Fruit fly (Drosophila melanogaster) whole organism, embryonic: Measurements from ENCODE around the gene RhoGAP100F.
A peak's percentile ranks its signal among the peaks of the same experiment; 100 is the strongest.

Experiments
- BEAF-32 ChIP-seq: fragments of 200-800 bp; sonication (Bioruptor generic); optimal IDR thresholded peaks from 3 replicates; lab custom pipeline; 2017; ENCODE audit warnings: missing biosample characterization, missing genetic modification characterization, mild to moderate bottlenecking, moderate library complexity, missing genetic modification reagents
- Blimp-1 ChIP-seq: fragments of 200-800 bp; sonication (Bioruptor generic); optimal IDR thresholded peaks from 3 replicates; lab custom pipeline; 2018; ENCODE audit warnings: missing biosample characterization, missing genetic modification characterization, mild to moderate bottlenecking, moderate library complexity, missing genetic modification reagents
- CG10267 ChIP-seq: fragments of 200-800 bp; sonication (Bioruptor generic); optimal IDR thresholded peaks from 2 replicates; lab custom pipeline; 2018; ENCODE audit warnings: missing biosample characterization, mild to moderate bottlenecking, missing genetic modification characterization, moderate library complexity
- CG10321 ChIP-seq: fragments of 200-800 bp; sonication (Bioruptor generic); IDR thresholded peaks from 2 replicates; pipeline ENCODE4 v1.3.6; 2022; ENCODE audit warnings: missing biosample characterization, missing genetic modification characterization
- CG10979 ChIP-seq: fragments of 200-800 bp; sonication (Bioruptor generic); optimal IDR thresholded peaks from 2 replicates; lab custom pipeline; 2018; ENCODE audit warnings: missing biosample characterization, mild to moderate bottlenecking, missing genetic modification characterization, moderate library complexity
- CG11093 ChIP-seq: fragments of 200-800 bp; sonication (Bioruptor generic); IDR thresholded peaks from 3 replicates; pipeline ENCODE4 v1.3.6; 2022; ENCODE audit warnings: missing biosample characterization, missing genetic modification characterization
- CG11504 ChIP-seq: fragments of 200-800 bp; sonication (Bioruptor generic); optimal IDR thresholded peaks from 3 replicates; lab custom pipeline; 2019; ENCODE audit warnings: missing biosample characterization, mild to moderate bottlenecking, missing genetic modification characterization, moderate library complexity
- CG12744 ChIP-seq: fragments of 200-800 bp; sonication (Bioruptor generic); optimal IDR thresholded peaks from 2 replicates; lab custom pipeline; 2016; ENCODE audit warnings: missing biosample characterization, missing genetic modification characterization
- CG15514 ChIP-seq: fragments of 200-800 bp; sonication (Bioruptor generic); optimal IDR thresholded peaks from 3 replicates; lab custom pipeline; 2017; ENCODE audit warnings: missing biosample characterization, missing genetic modification characterization, mild to moderate bottlenecking, moderate library complexity, missing genetic modification reagents
- CG17186 ChIP-seq: fragments of 200-800 bp; sonication (Bioruptor generic); optimal IDR thresholded peaks from 3 replicates; lab custom pipeline; 2017; ENCODE audit warnings: missing biosample characterization, missing genetic modification reagents, missing genetic modification characterization
- CG2116 ChIP-seq: fragments of 200-800 bp; sonication (Bioruptor generic); optimal IDR thresholded peaks from 3 replicates; lab custom pipeline; 2018; ENCODE audit warnings: missing biosample characterization, mild to moderate bottlenecking, missing genetic modification characterization
- CG2712 ChIP-seq: fragments of 200-800 bp; optimal IDR thresholded peaks from 3 replicates; lab custom pipeline; 2019; ENCODE audit warnings: missing biosample characterization, mild to moderate bottlenecking, missing genetic modification characterization, moderate library complexity
- CG34224 ChIP-seq: fragments of 200-800 bp; sonication (Bioruptor generic); IDR thresholded peaks from 3 replicates; pipeline ENCODE4 v1.3.6; 2022; ENCODE audit warnings: missing biosample characterization, missing genetic modification characterization; ENCODE audit not compliant: partially characterized antibody
- CG4404 ChIP-seq: fragments of 200-800 bp; sonication (Bioruptor generic); IDR thresholded peaks from 2 replicates; pipeline ENCODE4 v1.3.6; 2022; ENCODE audit warnings: missing biosample characterization, missing genetic modification characterization
- CG4617 ChIP-seq: fragments of 200-800 bp; sonication (Bioruptor generic); optimal IDR thresholded peaks from 3 replicates; lab custom pipeline; 2016; ENCODE audit warnings: missing biosample characterization, missing genetic modification characterization, borderline replicate concordance
- CG6765 ChIP-seq: fragments of 200-800 bp; sonication (Bioruptor generic); optimal IDR thresholded peaks from 3 replicates; lab custom pipeline; 2017; ENCODE audit warnings: missing biosample characterization, mild to moderate bottlenecking, missing genetic modification characterization
- CG9609 ChIP-seq: fragments of 200-800 bp; sonication (Bioruptor generic); optimal IDR thresholded peaks from 3 replicates; lab custom pipeline; 2016; ENCODE audit warnings: missing biosample characterization, missing genetic modification characterization
- CoRest ChIP-seq: fragments of 200-800 bp; sonication (Bioruptor generic); optimal IDR thresholded peaks from 3 replicates; lab custom pipeline; 2018; ENCODE audit warnings: missing biosample characterization, mild to moderate bottlenecking, missing genetic modification characterization, moderate library complexity
- Dad ChIP-seq: fragments of 200-800 bp; sonication (Bioruptor generic); optimal IDR thresholded peaks from 3 replicates; lab custom pipeline; 2016; ENCODE audit warnings: missing biosample characterization, missing genetic modification characterization
- Deaf1 ChIP-seq: fragments of 200-800 bp; optimal IDR thresholded peaks from 3 replicates; lab custom pipeline; 2019; ENCODE audit warnings: missing biosample characterization, mild to moderate bottlenecking, missing genetic modification characterization, moderate library complexity
- Dip2 ChIP-seq: fragments of 200-800 bp; sonication (Bioruptor generic); IDR thresholded peaks from 2 replicates; pipeline ENCODE4 v1.3.6; 2022; ENCODE audit warnings: missing biosample characterization, missing genetic modification characterization
- Dp ChIP-seq: fragments of 200-800 bp; sonication (Bioruptor generic); optimal IDR thresholded peaks from 2 replicates; lab custom pipeline; 2018; ENCODE audit warnings: missing biosample characterization, mild to moderate bottlenecking, missing genetic modification characterization, moderate library complexity
- Ets65A ChIP-seq: fragments of 200-800 bp; sonication (Bioruptor generic); peaks from one replicate; lab custom pipeline; 2016; ENCODE audit warnings: missing biosample characterization, missing genetic modification characterization
- Fer3 ChIP-seq: fragments of 200-800 bp; sonication (Bioruptor generic); optimal IDR thresholded peaks from 2 replicates; lab custom pipeline; 2018; ENCODE audit warnings: missing biosample characterization, mild to moderate bottlenecking, missing genetic modification characterization, moderate library complexity
- Hey ChIP-seq: fragments of 200-800 bp; sonication (Bioruptor generic); optimal IDR thresholded peaks from 3 replicates; lab custom pipeline; 2018; ENCODE audit warnings: missing biosample characterization, mild to moderate bottlenecking, missing genetic modification characterization
- Hr3 ChIP-seq: fragments of 200-800 bp; sonication (Bioruptor generic); optimal IDR thresholded peaks from 3 replicates; lab custom pipeline; 2016; ENCODE audit warnings: missing biosample characterization, missing genetic modification characterization
- Hr78 ChIP-seq, 2 experiments: fragments of 200-800 bp in 1 of 2; fragments of >200 bp in 1 of 2; sonication (Bioruptor generic) in 1 of 2; optimal IDR thresholded peaks; 2 replicates each; lab custom pipeline; 2017 to 2019; ENCODE audit warnings: missing biosample characterization in 2 of 2, missing genetic modification characterization in 2 of 2, mild to moderate bottlenecking in 1 of 2, moderate library complexity in 1 of 2
- MESR4 ChIP-seq: fragments of 200-800 bp; sonication (Bioruptor generic); optimal IDR thresholded peaks from 2 replicates; lab custom pipeline; 2018; ENCODE audit warnings: missing biosample characterization, mild to moderate bottlenecking, missing genetic modification characterization, moderate library complexity
- NK7.1 ChIP-seq: fragments of 200-800 bp; sonication (Bioruptor generic); optimal IDR thresholded peaks from 3 replicates; lab custom pipeline; 2016; ENCODE audit warnings: missing biosample characterization, missing genetic modification characterization
- Oli ChIP-seq: fragments of 200-800 bp; sonication (Bioruptor generic); optimal IDR thresholded peaks from 2 replicates; lab custom pipeline; 2018; ENCODE audit warnings: missing biosample characterization, mild to moderate bottlenecking, missing genetic modification characterization, moderate library complexity
- Rfx ChIP-seq: fragments of 200-800 bp; sonication (Bioruptor generic); IDR thresholded peaks from 2 replicates; pipeline ENCODE4 v1.3.6; 2022; ENCODE audit warnings: missing biosample characterization, missing genetic modification characterization
- Trl ChIP-seq, 3 experiments: fragments of >200 bp in 2 of 3; fragments of 200-800 bp in 1 of 3; sonication (Bioruptor generic) in 1 of 3; optimal IDR thresholded peaks; 2 replicates in 1 of 3; 3 replicates in 2 of 3; lab custom pipeline; 2016 to 2017; ENCODE audit warnings: missing biosample characterization in 1 of 3, missing genetic modification characterization in 1 of 3
- ab ChIP-seq: fragments of 200-800 bp; sonication (Bioruptor generic); optimal IDR thresholded peaks from 2 replicates; lab custom pipeline; 2016; ENCODE audit warnings: missing biosample characterization, missing genetic modification characterization
- az2 ChIP-seq: fragments of 200-800 bp; sonication (Bioruptor generic); optimal IDR thresholded peaks from 3 replicates; lab custom pipeline; 2016; ENCODE audit warnings: missing biosample characterization, missing genetic modification characterization
- bsh ChIP-seq, 2 experiments: fragments of 200-800 bp; sonication (Bioruptor generic); optimal IDR thresholded peaks; 2 replicates each; lab custom pipeline; 2017 to 2018; ENCODE audit warnings: mild to moderate bottlenecking in 2 of 2, missing biosample characterization in 2 of 2, missing genetic modification characterization in 2 of 2, moderate library complexity in 1 of 2
- cad ChIP-seq: fragments of >200 bp; optimal IDR thresholded peaks from 2 replicates; lab custom pipeline; 2017; ENCODE audit warnings: missing biosample characterization, missing genetic modification characterization
- chinmo ChIP-seq: fragments of 200-800 bp; sonication (Bioruptor generic); IDR thresholded peaks from 4 replicates; pipeline ENCODE4 v1.3.6; 2022; ENCODE audit warnings: missing biosample characterization, missing genetic modification characterization; ENCODE audit not compliant: partially characterized antibody
- croc ChIP-seq: fragments of 200-800 bp; sonication (Bioruptor generic); conservative IDR thresholded peaks from 3 replicates; pipeline ENCODE4 v1.3.6; 2022; ENCODE audit warnings: missing biosample characterization, missing genetic modification characterization
- crp ChIP-seq, 2 experiments: fragments of 200-800 bp; sonication (Bioruptor generic); optimal IDR thresholded peaks; 2 replicates in 1 of 2; 3 replicates in 1 of 2; lab custom pipeline; 2017; ENCODE audit warnings: missing biosample characterization in 2 of 2, missing genetic modification characterization in 2 of 2, mild to moderate bottlenecking in 1 of 2, moderate library complexity in 1 of 2
- hb ChIP-seq: fragments of 200-800 bp; sonication (Bioruptor generic); IDR thresholded peaks from 3 replicates; pipeline ENCODE4 v1.3.6; 2022; ENCODE audit warnings: missing biosample characterization, missing genetic modification characterization; ENCODE audit not compliant: partially characterized antibody
- knrl ChIP-seq: fragments of 200-800 bp; sonication (Bioruptor generic); IDR thresholded peaks from 3 replicates; pipeline ENCODE4 v1.3.6; 2022; ENCODE audit warnings: missing biosample characterization, missing genetic modification characterization; ENCODE audit not compliant: partially characterized antibody
- odd ChIP-seq: fragments of 200-800 bp; sonication (Bioruptor generic); optimal IDR thresholded peaks from 2 replicates; lab custom pipeline; 2017; ENCODE audit warnings: missing biosample characterization, mild to moderate bottlenecking, missing genetic modification characterization
- prd ChIP-seq, 3 experiments: fragments of >200 bp in 2 of 3; fragments of 200-800 bp in 1 of 3; sonication (Bioruptor generic) in 1 of 3; optimal IDR thresholded peaks in 2 of 3; IDR thresholded peaks in 1 of 3; 2 replicates in 2 of 3; 3 replicates in 1 of 3; pipeline versions ENCODE4 v1.3.6 to Lab custom; 2017 to 2022; ENCODE audit warnings: missing biosample characterization in 1 of 3, missing genetic modification characterization in 1 of 3
- shn ChIP-seq: fragments of 200-800 bp; sonication (Bioruptor generic); optimal IDR thresholded peaks from 3 replicates; lab custom pipeline; 2016; ENCODE audit warnings: missing biosample characterization, missing genetic modification characterization
- stwl ChIP-seq: fragments of 200-800 bp; sonication (Bioruptor generic); optimal IDR thresholded peaks from 3 replicates; lab custom pipeline; 2018; ENCODE audit warnings: missing biosample characterization, mild to moderate bottlenecking, missing genetic modification characterization, moderate library complexity
- tna ChIP-seq: fragments of 200-800 bp; sonication (Bioruptor generic); IDR thresholded peaks from 2 replicates; pipeline ENCODE4 v1.3.6; 2022; ENCODE audit warnings: missing biosample characterization, missing genetic modification characterization; ENCODE audit not compliant: partially characterized antibody
- trem ChIP-seq: fragments of 200-800 bp; optimal IDR thresholded peaks from 3 replicates; lab custom pipeline; 2019; ENCODE audit warnings: missing biosample characterization, mild to moderate bottlenecking, missing genetic modification characterization, moderate library complexity

RhoGAP100F gene

DNA sequence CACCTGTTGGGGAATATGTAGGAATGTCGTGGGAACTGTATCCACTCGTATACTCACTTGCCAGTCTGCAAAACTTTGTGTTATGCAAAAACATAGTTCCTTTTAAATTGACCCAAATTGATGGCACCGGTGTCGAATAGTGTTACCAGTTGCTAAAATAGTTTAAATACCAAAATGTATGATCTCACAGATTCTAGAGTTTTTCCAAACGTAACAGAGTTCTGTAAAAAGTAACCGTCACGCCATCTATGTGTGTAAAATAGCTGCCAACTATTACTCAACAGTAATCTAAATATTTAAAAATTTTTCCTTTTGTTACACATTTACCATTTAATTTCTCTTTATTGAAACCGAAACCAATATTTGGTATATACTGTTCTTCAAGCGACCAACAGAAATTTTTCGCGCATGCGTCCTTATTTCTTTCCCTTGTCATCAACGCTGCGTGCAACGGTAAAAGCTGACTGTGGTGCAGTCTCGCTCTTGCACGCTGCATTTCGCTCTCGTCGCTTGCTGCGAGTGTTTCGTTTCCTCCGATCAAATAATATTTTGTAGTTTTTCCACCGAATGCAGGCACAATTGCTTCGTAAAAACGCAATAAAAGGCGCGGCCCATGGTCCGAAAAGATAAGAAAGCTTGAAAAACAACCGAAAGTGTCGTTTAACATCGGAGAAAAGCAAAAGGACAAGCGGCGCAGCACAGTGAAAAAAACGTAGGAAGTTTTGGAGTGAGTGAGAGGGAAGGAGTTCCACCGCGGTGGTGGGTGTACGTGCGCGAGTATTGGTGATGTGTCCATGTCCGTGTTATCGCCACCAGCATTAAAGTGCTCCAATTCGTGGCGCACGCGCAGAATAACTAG, at the start of gene RhoGAP100F, which contains the start of gene FeCH (continued):
- TF ChIP-seq cad (GFP tag; lab: Kevin White, UChicago) (no peak), CG11093 (GFP tag; lab: Robert Waterston, UW) (no peak), stwl (peak; percentile 61), prd (optimal IDR thresholded peaks at IDR 0.05; lab: Kevin White, UChicago) (no peak), prd (GFP tag; IDR thresholded peaks at IDR 0.05; lab: Robert Waterston, UW) (no peak), crp (GFP tag; optimal IDR thresholded peaks at IDR 0.05; lab: Kevin White, UChicago) (peak in 1 of 2 experiments; percentile 23), Rfx (GFP tag; lab: Robert Waterston, UW) (no peak), shn (no peak), CG12744 (no peak), croc (no peak), tna (0 out of 2 replicates have a peak, but pooled peaks have one; percentile 40), CG2712 (peak; percentile 3), CG10267 (peak; percentile 37), Trl (optimal IDR thresholded peaks at IDR 0.05; lab: Kevin White, UChicago) (peak in 1 of 2 experiments; percentile 41), Trl (GFP tag; optimal IDR thresholded peaks at IDR 0.05; lab: Kevin White, UChicago) (no peak), Hr78 (GFP tag; optimal IDR thresholded peaks at IDR 0.05; lab: Kevin White, UChicago) (no peak), MESR4 (GFP tag; lab: Kevin White, UChicago) (peak; percentile 40), CG6765 (no peak), CG2116 (GFP tag; lab: Kevin White, UChicago) (peak; percentile 32), chinmo (GFP tag; lab: Robert Waterston, UW) (peak; percentile 73; the same call in 1 of the 4 replicates), Oli (tag; lab: Kevin White, UChicago) (no peak), CG9609 (no peak), CG15514 (GFP tag; lab: Kevin White, UChicago) (peak; percentile 32), Hr3 (GFP tag; lab: Kevin White, UChicago) (peak; percentile 49), BEAF-32 (GFP tag; lab: Kevin White, UChicago) (peak; percentile 24), knrl (GFP tag; lab: Robert Waterston, UW) (peak; percentile 40; the same call in 1 of the 3 replicates), ab (GFP tag; lab: Kevin White, UChicago) (no peak), CG10321 (GFP tag; lab: Robert Waterston, UW) (peak; percentile 59), CG34224 (GFP tag; lab: Robert Waterston, UW) (0 out of 3 replicates have a peak, but pooled peaks have one; percentile 7), odd (GFP tag; lab: Kevin White, UChicago) (no peak), Dip2 (GFP tag; lab: Robert Waterston, UW) (peak; percentile 87), trem (tag; lab: Kevin White, UChicago) (peak; percentile 43), CG4617 (GFP tag; lab: Kevin White, UChicago) (peak; percentile 6), Dp (GFP tag; lab: Kevin White, UChicago) (peak; percentile 51), az2 (no peak), Ets65A (GFP tag; lab: Kevin White, UChicago) (peak; percentile 29), Deaf1 (tag; lab: Kevin White, UChicago) (peak; percentile 37)

- TF ChIP-seq Hey (tag; lab: Kevin White, UChicago) (no peak), Fer3 (tag; lab: Kevin White, UChicago) (no peak), NK7.1 (GFP tag; lab: Kevin White, UChicago) (no peak), CoRest (no peak), MESR4 (GFP tag; lab: Kevin White, UChicago) (no peak), CG11504 (tag; lab: Kevin White, UChicago) (peak; percentile 25), CG17186 (GFP tag; lab: Kevin White, UChicago) (no peak), Dad (GFP tag; lab: Kevin White, UChicago) (no peak), CG10979 (tag; lab: Kevin White, UChicago) (peak; percentile 12), CG4404 (no peak), bsh (GFP tag; optimal IDR thresholded peaks at IDR 0.05; lab: Kevin White, UChicago) (no peak), Blimp-1 (peak; percentile 45), hb (GFP tag; lab: Robert Waterston, UW) (no peak)
Observed at dm6 chr3R:31762672-31763071, 49.7 kb upstream of the RhoGAP100F start.
